Fruit fly (Drosophila melanogaster): ENCODE measurements around the gene CG7573.

The CG7573 gene

dm6 chr3L:11333986-11334385, 22.4 kb downstream of the CG7573 start (continued):
- TF ChIP-seq CG1602 (GFP tag; optimal IDR thresholded peaks at IDR 0.05) (peak; percentile 35), Stat92E (GFP tag; optimal IDR thresholded peaks at IDR 0.05) (no peak), odd (GFP tag; optimal IDR thresholded peaks at IDR 0.05) (peak; percentile 2), bcd (GFP tag; optimal IDR thresholded peaks at IDR 0.05) (peak; percentile 27), CG7556 (GFP tag; optimal IDR thresholded peaks at IDR 0.05) (peak; percentile 52), jing (GFP tag; optimal IDR thresholded peaks at IDR 0.05) (peak; percentile 20), knrl (GFP tag; IDR thresholded peaks at IDR 0.05; ENCODE audit: partially characterized antibody) (no peak), twi (tag; optimal IDR thresholded peaks at IDR 0.05) (peak; percentile 14), Hsf (GFP tag; optimal IDR thresholded peaks at IDR 0.05) (peak; percentile 28), CG30431 (GFP tag; optimal IDR thresholded peaks at IDR 0.05) (peak; percentile 32), CG17361 (GFP tag; IDR thresholded peaks at IDR 0.05) (peak; percentile 60), tin (GFP tag; optimal IDR thresholded peaks at IDR 0.05) (peak; percentile 40), CG17359 (tag; optimal IDR thresholded peaks at IDR 0.05) (peak; percentile 61), unpg (GFP tag; optimal IDR thresholded peaks at IDR 0.05) (peak; percentile 67), PHDP (tag; optimal IDR thresholded peaks at IDR 0.05) (peak; percentile 53), dan (GFP tag; IDR thresholded peaks at IDR 0.05) (no peak), CG12155 (GFP tag; optimal IDR thresholded peaks at IDR 0.05) (peak; percentile 22), CG5953 (GFP tag; IDR thresholded peaks at IDR 0.05) (0 out of 2 replicates have a peak, but pooled peaks have one; percentile 28), NfI (GFP tag; optimal IDR thresholded peaks at IDR 0.05) (peak; percentile 7), so (GFP tag; IDR thresholded peaks at IDR 0.05) (peak; percentile 28; the same call in 1 of the 3 replicates), CG4424 (GFP tag; optimal IDR thresholded peaks at IDR 0.05) (peak; percentile 46), Chrac-16 (GFP tag; optimal IDR thresholded peaks at IDR 0.05) (peak; percentile 41), CG8944 (GFP tag; optimal IDR thresholded peaks at IDR 0.05) (no peak), Blimp-1 (GFP tag; optimal IDR thresholded peaks at IDR 0.05) (peak; percentile 71), CoRest (tag; optimal IDR thresholded peaks at IDR 0.05) (peak; percentile 27), CG8924 (tag; optimal IDR thresholded peaks at IDR 0.05) (peak; percentile 61), Ets65A (GFP tag) (peak; percentile 86), row (GFP tag; IDR thresholded peaks at IDR 0.05) (peak; percentile 58), sr (GFP tag; IDR thresholded peaks at IDR 0.05) (no peak), Spps (tag; optimal IDR thresholded peaks at IDR 0.05) (peak; percentile 45), eve (GFP tag; optimal IDR thresholded peaks at IDR 0.05) (peak in 1 of 2 experiments; percentile 78), cato (GFP tag; optimal IDR thresholded peaks at IDR 0.05; ENCODE audit: borderline replicate concordance) (no peak), Mes4 (GFP tag; optimal IDR thresholded peaks at IDR 0.05) (peak; percentile 59), CG4820 (GFP tag; optimal IDR thresholded peaks at IDR 0.05) (peak; percentile 62), nerfin-1 (tag; optimal IDR thresholded peaks at IDR 0.05) (peak; percentile 42), CG31441 (GFP tag; IDR thresholded peaks at IDR 0.05) (peak; percentile 72), CG33557 (GFP tag; optimal IDR thresholded peaks at IDR 0.05) (peak; percentile 31), gsb (GFP tag; IDR thresholded peaks at IDR 0.05) (no peak), Asciz (GFP tag; optimal IDR thresholded peaks at IDR 0.05) (peak; percentile 53), tio (GFP tag; optimal IDR thresholded peaks at IDR 0.05) (no peak), CG2116 (GFP tag; optimal IDR thresholded peaks at IDR 0.05) (no peak), ATbp (GFP tag; optimal IDR thresholded peaks at IDR 0.05) (peak; percentile 15), chn (GFP tag; optimal IDR thresholded peaks at IDR 0.05) (peak; percentile 23), Xrp1 (GFP tag; IDR thresholded peaks at IDR 0.05) (peak; percentile 77), CG6254 (GFP tag; optimal IDR thresholded peaks at IDR 0.05) (peak; percentile 57), sd (tag; optimal IDR thresholded peaks at IDR 0.05) (peak; percentile 6), stwl (tag; optimal IDR thresholded peaks at IDR 0.05) (peak; percentile 42), CG1529 (GFP tag; optimal IDR thresholded peaks at IDR 0.05) (peak; percentile 26), sim (GFP tag; IDR thresholded peaks at IDR 0.05) (peak; percentile 54; the same call in 1 of the 2 replicates), stc (GFP tag; IDR thresholded peaks at IDR 0.05) (peak; percentile 25; the same call in 1 of the 2 replicates)

Measured in whole organism, embryonic.